Worm (Caenorhabditis elegans) whole organism, L4/young adult: ENCODE data around the gene tyr-2.
"Not testable (repeated sequence)": the region's sequence is repeated elsewhere in the genome, so short reads cannot be mapped to it uniquely, and the experiment has no call there.

ENCODE experiments used
- W03F9.2 ChIP-seq: fragments of 150-350 bp; optimal IDR thresholded peaks from 2 replicates; lab custom pipeline; 2014; ENCODE audit warnings: missing biosample characterization, missing genetic modification characterization
- dao-5 ChIP-seq: sonication (generic microtip); optimal IDR thresholded peaks from 2 replicates; lab custom pipeline; 2016; ENCODE audit warnings: missing genotype, missing genetic modification characterization, moderate library complexity, missing compliant biosample characterization
- him-1 ChIP-seq: sonication (generic microtip); optimal IDR thresholded peaks from 2 replicates; lab custom pipeline; 2016; ENCODE audit warnings: missing genotype, missing genetic modification reagents, missing genetic modification characterization, missing compliant biosample characterization

Gene tyr-2

DNA sequence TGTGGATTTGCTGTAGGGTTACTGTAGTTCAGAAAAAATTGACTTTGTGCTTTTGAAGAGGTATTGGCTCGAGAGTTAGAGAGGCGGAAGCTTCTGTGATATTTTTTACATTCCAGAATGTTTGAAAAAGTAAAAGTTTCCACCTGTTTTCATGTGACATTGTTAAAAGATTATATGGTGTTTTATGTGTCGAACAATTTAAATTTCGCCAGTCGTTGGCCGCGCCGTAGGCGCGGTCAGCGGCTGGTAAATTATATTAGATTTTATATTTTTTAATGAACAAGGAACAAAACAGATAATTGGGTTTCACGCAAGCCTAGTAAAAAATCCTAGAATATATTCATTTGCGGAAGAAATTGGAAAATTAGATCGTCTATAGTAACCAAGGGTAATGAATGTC lies 7.1 kb downstream of the tyr-2 start, which contains the start of gene mlc-7:
TSS of gene mlc-7 (plus strand) at position 301 of the 400 bp plus-strand sequence.
- not testable (repeated sequence) for TF ChIP-seq dao-5, W03F9.2, him-1 (tag; lab: Kevin White, UChicago)

DNA sequence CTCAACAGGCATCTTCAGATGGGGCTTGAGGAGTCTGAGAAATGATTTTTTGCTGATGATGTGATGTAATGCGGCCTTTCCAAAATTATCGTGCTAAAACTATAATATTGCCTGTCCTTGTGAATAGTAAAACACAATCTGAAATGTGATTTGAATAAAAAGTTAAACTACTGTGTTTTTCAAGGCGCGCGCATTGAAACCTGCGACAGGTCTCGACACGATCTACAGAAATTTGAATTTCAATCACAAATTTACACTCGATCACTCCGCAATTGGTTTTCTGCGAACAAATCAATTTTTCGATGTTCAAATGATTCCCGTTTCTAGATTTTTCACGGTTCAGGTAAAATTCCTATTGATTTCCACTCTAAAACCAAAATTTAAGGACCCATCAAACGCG lies 11.7 kb downstream of the tyr-2 start, which contains the start of gene toca-2:
TSS of gene toca-2 (plus strand) at position 208 of the 400 bp plus-strand sequence.
- peak; percentile 19 for TF ChIP-seq W03F9.2 (tag; lab: Kevin White, UChicago)
- TF ChIP-seq dao-5 (tag; lab: Kevin White, UChicago) = no peak
- no peak for TF ChIP-seq him-1 (tag; lab: Kevin White, UChicago)

DNA sequence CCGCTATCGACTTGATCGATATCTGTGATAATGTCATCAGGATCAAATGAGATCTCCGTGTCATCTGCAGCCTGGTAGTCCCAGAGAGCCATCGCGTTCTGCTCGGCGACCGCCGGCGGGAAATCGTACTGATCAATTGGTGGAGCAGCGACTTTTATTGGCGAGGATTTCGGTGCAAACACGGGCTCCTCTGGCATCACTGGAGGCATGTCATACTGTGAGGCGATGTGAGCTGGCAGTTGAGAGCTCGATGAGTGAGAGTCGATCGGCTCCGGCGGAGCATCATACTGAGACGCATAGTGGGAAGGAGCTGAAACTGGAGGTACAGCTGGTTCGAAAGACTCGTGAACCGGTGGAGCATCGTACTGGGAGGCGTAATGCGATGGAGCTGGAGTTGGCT lies 15.7 kb downstream of the tyr-2 start:
- TF ChIP-seq him-1 (tag; lab: Kevin White, UChicago) (no peak), W03F9.2 (tag; lab: Kevin White, UChicago) (no peak), dao-5 (tag; lab: Kevin White, UChicago) (no peak)

DNA sequence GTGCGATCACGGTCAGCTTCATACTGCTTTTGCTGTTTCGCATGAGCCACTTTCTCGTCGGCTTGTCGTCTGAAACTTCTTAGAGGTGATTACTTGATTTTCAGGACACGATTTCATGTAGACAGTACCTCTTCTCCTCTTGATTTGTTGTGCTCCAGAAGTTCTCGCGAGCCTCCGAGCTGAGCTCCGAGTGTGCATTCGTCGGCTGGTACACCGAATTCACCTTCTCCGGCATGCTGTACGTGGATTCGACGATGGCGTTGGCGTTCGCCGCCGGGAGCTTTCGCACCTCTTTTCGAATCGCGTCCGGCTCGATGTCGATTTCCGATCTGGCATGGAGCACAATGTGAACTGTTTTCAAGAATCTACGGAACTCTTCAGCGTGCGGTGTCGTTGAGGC lies 17.0 kb downstream of the tyr-2 start:
- TF ChIP-seq him-1 (tag; lab: Kevin White, UChicago) = no peak
- no peak for TF ChIP-seq W03F9.2 (tag; lab: Kevin White, UChicago)
- TF ChIP-seq dao-5 (tag; lab: Kevin White, UChicago) = no peak

DNA sequence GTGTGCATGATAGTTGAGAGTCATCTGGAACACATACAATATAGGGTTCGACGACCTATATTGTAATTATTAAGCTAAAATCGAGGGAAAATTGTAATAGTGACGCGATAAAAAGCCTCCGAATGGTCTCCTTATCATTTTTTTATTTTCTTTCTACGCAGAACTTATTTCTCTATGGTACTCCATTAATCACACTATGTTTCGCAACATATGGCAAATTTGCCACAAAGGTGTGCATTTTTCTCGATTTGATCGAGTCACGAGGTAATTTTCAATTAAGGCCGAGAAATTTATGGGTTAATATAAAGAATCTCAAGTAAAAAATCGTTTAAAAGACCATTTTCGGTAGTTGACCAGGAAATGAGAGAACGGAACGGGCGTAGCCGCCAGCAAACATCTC lies 18.0 kb downstream of the tyr-2 start, which contains the start of gene dbn-1:
TSS of gene dbn-1 (minus strand) at position 24 of the 400 bp plus-strand sequence.
- TF ChIP-seq W03F9.2 (tag; lab: Kevin White, UChicago) = no peak

DNA sequence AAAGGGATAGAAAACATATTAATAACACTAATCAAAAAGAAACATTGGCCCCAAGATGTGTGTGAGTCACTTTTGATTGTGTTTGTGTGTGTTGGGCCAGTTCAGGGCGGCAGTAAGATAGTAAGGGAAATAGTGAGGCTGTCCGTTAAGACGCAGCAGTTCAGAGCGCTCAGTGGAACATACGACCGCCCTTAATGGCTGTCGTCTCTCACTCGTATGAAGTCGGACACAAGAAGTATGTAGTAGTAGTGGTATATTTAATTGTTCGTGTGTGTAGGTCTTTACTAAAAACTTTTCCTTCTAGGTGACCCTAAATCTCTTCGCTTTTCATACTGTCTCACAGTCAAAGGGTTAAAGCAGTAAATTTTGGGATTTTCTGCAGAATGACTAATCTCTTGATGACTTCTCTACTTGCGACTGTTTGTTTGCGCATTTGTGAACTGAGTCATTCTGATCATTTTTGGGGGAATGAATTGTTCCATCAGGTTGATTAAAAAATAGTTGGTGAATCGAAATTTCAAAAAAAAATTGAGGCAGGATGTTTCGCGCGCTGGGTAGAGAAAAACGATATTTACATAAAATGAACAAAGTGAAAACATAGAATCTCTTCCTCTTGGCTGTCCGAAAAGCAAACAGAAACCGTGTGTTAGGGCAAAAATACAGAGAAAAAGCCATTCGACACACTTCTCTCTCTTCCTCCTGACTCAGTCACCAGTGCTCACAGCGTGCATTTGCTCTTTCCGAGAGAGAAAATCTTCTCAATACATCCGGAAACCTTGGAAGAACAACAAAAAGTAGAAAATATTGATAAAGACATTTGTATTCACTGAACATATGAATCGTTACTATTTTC lies 19.5 kb downstream of the tyr-2 start:
- TF ChIP-seq W03F9.2 (tag; lab: Kevin White, UChicago) = no peak
- no peak for TF ChIP-seq dao-5 (tag; lab: Kevin White, UChicago)
- no peak for TF ChIP-seq him-1 (tag; lab: Kevin White, UChicago)

DNA sequence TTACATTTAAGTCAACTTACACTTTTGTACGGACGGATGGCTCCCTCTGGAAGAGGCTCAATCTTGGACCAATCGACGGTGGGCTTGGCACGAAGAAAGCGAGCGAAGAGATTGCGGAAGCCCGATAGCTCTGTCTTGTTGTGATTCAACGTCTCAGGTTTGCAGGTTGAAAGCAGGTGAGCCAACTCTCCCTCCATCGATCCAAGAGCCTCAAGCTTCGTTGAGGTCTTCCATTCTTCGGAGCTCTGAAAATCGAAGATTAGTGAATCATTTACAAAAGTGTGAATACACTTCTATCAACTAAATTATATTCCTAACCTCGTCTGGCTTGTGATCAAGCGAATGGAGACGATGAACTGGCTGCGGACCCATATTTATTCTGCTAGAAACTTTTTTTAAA lies 21.8 kb downstream of the tyr-2 start:
- no peak for TF ChIP-seq W03F9.2 (tag; lab: Kevin White, UChicago)
- no peak for TF ChIP-seq him-1 (tag; lab: Kevin White, UChicago)
- TF ChIP-seq dao-5 (tag; lab: Kevin White, UChicago) = no peak

DNA sequence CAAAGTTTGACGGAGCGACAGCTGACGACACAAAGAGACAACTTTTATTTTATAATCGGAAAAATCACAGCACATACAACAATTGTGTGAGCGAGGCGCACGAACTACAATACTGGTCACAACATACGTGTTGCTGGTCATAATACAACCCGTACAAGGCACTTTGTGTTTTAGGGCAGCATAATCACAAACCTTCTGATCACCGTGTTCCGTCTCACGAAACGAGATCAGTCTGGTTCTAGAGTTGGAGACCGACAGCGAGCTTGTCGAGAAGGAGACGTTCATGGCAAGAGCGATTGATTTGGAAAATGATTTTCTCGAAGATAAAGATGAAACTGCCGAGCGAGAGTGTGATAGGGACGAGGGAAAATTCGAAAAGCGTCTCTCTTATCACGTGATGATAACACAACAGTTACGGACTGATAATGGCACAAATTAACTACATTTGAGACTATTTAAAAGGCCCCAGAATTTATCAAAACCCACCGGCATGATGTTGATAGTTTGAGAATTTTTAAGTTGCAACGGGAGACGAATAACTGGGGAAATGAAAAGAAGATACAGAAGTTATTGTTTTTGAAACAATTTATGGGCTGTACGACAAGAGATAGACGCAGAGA lies 22.8 kb downstream of the tyr-2 start:
- TF ChIP-seq him-1 (tag; lab: Kevin White, UChicago) = no peak
- no peak for TF ChIP-seq W03F9.2 (tag; lab: Kevin White, UChicago)
- TF ChIP-seq dao-5 (tag; lab: Kevin White, UChicago) = no peak

DNA sequence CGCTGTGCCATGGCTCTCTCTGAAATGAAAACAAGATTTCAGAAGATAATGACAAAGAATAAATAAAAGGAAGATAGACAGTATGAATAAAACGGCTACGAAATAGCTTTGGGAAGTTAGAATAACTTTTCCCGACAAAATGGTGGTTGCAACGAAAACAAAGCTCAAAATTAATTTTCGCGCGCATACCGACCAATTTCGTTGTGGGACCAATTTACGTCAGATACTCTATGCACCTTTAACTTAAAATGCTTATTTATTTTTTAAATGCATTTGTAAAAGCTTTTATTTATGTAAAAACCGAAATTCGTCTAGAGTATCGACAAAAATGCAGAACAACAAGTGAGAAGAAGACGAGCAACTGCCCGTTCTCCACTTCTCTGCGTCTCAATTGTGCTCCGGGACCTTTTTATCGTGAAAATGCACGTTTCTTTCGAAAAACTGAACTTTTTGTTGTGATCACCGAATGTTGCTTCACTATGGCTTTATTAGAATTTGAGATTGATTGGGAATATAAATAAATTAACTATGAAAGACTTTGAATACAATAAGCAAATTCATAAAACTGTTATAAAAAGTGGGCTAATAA lies 24.1 kb downstream of the tyr-2 start, which contains the start of gene rml-1:
TSS of gene rml-1 (minus strand) at position 19 of the 589 bp plus-strand sequence.
- no peak for TF ChIP-seq dao-5 (tag; lab: Kevin White, UChicago)
- TF ChIP-seq him-1 (tag; lab: Kevin White, UChicago) = no peak
- TF ChIP-seq W03F9.2 (tag; lab: Kevin White, UChicago) = no peak

DNA sequence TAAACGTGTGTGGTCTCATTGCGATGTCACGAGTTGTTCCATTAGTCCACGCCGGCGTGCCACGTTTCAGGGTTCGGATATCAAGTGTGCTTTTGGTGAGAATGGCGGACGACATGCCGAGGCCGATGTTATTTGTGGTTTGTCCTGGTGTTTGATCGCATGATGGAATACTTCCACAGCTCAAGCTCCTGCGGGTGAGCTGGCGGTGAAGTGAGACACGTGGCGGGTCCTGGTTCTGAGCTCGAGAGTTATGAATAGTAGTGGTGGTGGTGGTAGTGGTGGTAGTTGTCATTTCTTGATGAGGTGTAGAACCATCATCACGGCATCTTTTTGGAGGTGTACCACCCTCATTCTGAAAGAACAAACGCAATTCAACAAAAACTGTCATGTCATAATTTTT lies 26.0 kb downstream of the tyr-2 start:
- TF ChIP-seq W03F9.2 (tag; lab: Kevin White, UChicago) (no peak), dao-5 (tag; lab: Kevin White, UChicago) (no peak), him-1 (tag; lab: Kevin White, UChicago) (no peak)

DNA sequence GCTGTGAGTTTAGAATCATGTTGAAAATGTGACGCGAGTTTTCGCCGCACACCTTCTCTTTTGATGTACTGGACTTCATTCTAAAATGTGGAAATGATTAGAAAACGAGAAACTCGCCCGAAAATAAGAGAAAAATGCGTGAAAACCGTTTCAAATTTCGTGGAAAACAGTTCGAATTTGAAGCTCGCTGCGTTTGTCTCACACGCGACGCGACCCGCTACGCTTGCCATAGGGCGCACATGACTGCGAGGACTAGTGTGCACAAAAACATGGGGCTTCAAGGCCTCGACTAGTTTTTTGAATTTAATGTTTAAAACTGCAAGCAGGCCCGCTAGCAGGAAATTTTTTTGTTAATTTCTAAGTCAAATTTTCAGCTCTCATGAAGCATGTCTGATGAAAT lies 27.1 kb downstream of the tyr-2 start, which contains the start of the genes cyk-4 and pdr-1:
TSS of gene cyk-4 (minus strand) at position 80 of the 400 bp plus-strand sequence.
TSS of gene pdr-1 (plus strand) at position 369 of the 400 bp plus-strand sequence.
- TF ChIP-seq him-1 (tag; lab: Kevin White, UChicago) (no peak), dao-5 (tag; lab: Kevin White, UChicago) (no peak), W03F9.2 (tag; lab: Kevin White, UChicago) (no peak)

DNA sequence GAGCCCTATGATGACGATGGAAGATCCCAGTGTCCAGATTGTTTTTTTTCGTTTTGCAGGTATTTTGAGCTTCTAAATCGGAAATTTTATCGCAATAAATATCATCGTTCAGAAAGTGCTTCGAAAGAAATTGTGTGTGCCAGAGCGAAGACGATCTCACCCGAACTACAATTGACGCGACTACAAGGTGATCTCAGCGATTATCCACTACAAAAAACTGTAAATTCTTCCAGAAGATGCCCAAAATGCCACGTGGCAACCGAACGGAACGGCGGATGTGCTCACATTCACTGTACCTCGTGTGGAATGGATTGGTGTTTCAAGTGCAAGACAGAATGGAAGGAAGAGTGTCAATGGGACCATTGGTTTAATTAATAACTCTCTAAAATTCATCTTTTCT lies 28.9 kb downstream of the tyr-2 start, which contains the start of gene mdt-29:
TSS of gene mdt-29 (plus strand) at position 301 of the 400 bp plus-strand sequence.
- no peak for TF ChIP-seq dao-5 (tag; lab: Kevin White, UChicago)
- TF ChIP-seq W03F9.2 (tag; lab: Kevin White, UChicago) = no peak
- TF ChIP-seq him-1 (tag; lab: Kevin White, UChicago) = no peak

DNA sequence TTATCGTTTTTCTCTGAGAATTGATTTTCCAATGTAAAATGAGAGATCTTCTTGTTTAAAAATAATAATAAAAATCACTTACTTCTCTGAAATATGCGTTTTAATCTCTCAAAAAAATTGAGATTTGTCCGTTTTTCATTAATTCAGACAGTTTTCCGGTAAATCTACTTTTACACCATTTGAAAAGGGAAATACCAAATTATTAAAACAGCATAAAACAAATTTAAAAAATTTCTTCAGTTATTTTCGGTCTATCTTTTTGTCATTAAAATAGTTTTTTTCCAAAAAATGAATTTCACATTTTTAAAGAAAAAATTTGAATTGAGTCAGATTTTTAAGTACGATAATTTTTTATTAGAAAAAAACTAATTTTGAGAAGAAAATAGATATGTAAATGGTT lies 34.8 kb downstream of the tyr-2 start:
- no peak for TF ChIP-seq dao-5 (tag; lab: Kevin White, UChicago)
- TF ChIP-seq W03F9.2 (tag; lab: Kevin White, UChicago) = no peak
- no peak for TF ChIP-seq him-1 (tag; lab: Kevin White, UChicago)
